Fruit fly (Drosophila melanogaster): ENCODE measurements around the gene spg.
A peak's percentile ranks its signal among the peaks of the same experiment; 100 is the strongest.

spg gene

DNA sequence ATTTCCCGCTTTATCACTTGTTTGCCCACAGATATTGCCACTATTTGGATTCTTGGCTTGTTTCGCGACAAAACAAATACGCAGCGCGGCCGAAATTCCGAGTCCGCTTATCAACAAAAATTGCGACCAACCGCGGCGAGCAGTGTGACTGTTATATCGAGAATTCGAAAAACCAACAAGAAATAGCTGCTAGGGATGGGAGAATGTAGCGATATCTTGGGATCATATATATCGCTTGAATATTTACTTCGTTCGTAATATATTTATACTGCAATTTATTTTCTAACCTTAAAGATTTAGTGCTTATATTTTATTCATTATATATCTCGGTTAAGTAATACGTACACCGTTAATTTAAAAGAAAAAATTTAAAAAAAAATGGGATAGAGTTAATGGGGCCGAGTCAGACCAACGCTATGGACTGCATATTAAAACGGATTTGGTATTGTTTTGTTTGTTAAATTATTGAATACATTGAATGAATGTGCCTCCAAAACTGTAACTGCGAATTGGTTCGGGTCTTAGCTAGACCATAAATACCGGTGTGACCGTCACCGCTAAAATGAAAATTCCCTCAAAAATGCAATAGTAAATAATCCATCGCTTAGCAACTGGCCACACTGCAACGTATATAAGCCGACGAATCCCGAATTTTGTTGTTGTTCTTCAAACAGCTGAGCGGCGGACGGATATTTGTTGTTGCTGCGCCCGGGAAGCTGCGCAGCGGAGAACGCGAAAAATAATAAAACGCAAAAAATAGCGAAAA is at the start of gene spg, which contains the start of gene Apc:
TSS of gene spg (plus strand) at position 660 of the 766 bp plus-strand sequence.
TSS of gene Apc (minus strand) at position 138 of the 766 bp plus-strand sequence.
- TF ChIP-seq CG6163 (GFP tag; IDR thresholded peaks at IDR 0.05) (peak; percentile 53; the same call in 1 of the 3 replicates), Eip78C (GFP tag) (peak; percentile 78), net (GFP tag; optimal IDR thresholded peaks at IDR 0.05) (peak; percentile 27), CG7368 (GFP tag; optimal IDR thresholded peaks at IDR 0.05) (no peak), Lpt (GFP tag; optimal IDR thresholded peaks at IDR 0.05) (no peak), Smox (GFP tag; optimal IDR thresholded peaks at IDR 0.05) (no peak), spab (GFP tag; optimal IDR thresholded peaks at IDR 0.05) (no peak), OdsH (GFP tag; optimal IDR thresholded peaks at IDR 0.05) (peak; percentile 37), CG3919 (GFP tag; optimal IDR thresholded peaks at IDR 0.05) (peak; percentile 33), fd59A (GFP tag; optimal IDR thresholded peaks at IDR 0.05) (no peak), Eip75B (GFP tag; optimal IDR thresholded peaks at IDR 0.05) (no peak), CG10631 (GFP tag; optimal IDR thresholded peaks at IDR 0.05) (peak; percentile 48), cyc (GFP tag; optimal IDR thresholded peaks at IDR 0.05) (no peak), salr (GFP tag; optimal IDR thresholded peaks at IDR 0.05) (peak in 1 of 2 experiments; percentile 7), Ets21C (GFP tag; optimal IDR thresholded peaks at IDR 0.05) (no peak), Gug (GFP tag; IDR thresholded peaks at IDR 0.05) (no peak), CG3032 (tag; optimal IDR thresholded peaks at IDR 0.05) (peak; percentile 42), CG6276 (GFP tag; optimal IDR thresholded peaks at IDR 0.05) (no peak), CG16779 (tag; optimal IDR thresholded peaks at IDR 0.05) (no peak), fkh (GFP tag; optimal IDR thresholded peaks at IDR 0.05) (peak; percentile 95), CG6808 (GFP tag; optimal IDR thresholded peaks at IDR 0.05) (no peak), Eip93F (GFP tag; optimal IDR thresholded peaks at IDR 0.05) (no peak), Sox15 (GFP tag; optimal IDR thresholded peaks at IDR 0.05) (no peak), Hr38 (GFP tag; optimal IDR thresholded peaks at IDR 0.05) (no peak), CG9139 (GFP tag; optimal IDR thresholded peaks at IDR 0.05) (no peak), CG34406 (GFP tag; optimal IDR thresholded peaks at IDR 0.05) (no peak), CG6792 (GFP tag; optimal IDR thresholded peaks at IDR 0.05) (peak; percentile 15), dac (GFP tag; optimal IDR thresholded peaks at IDR 0.05) (no peak), CG11902 (GFP tag; optimal IDR thresholded peaks at IDR 0.05) (no peak), Sox14 (GFP tag; optimal IDR thresholded peaks at IDR 0.05) (peak; percentile 14), Met (GFP tag; optimal IDR thresholded peaks at IDR 0.05) (peak; percentile 44), dsx (GFP tag; optimal IDR thresholded peaks at IDR 0.05; ENCODE audit: poor library complexity, severe bottlenecking) (no peak), eg (GFP tag; IDR thresholded peaks at IDR 0.05) (peak; percentile 35; the same call in 1 of the 3 replicates), CG8319 (GFP tag; optimal IDR thresholded peaks at IDR 0.05) (no peak), CG8632 (GFP tag; optimal IDR thresholded peaks at IDR 0.05) (peak; percentile 34), Hr39 (GFP tag; optimal IDR thresholded peaks at IDR 0.05) (no peak), CG6854 (GFP tag; optimal IDR thresholded peaks at IDR 0.05) (peak; percentile 66), svp (GFP tag) (peak; percentile 80), CG11762 (GFP tag; optimal IDR thresholded peaks at IDR 0.05; ENCODE audit: insufficient read depth) (no peak), CG11294 (GFP tag; IDR thresholded peaks at IDR 0.05) (no peak), Blimp-1 (GFP tag; optimal IDR thresholded peaks at IDR 0.05) (no peak), acj6 (GFP tag; optimal IDR thresholded peaks at IDR 0.05) (no peak), CG1621 (tag; optimal IDR thresholded peaks at IDR 0.05) (peak; percentile 48), pdm3 (GFP tag; optimal IDR thresholded peaks at IDR 0.05) (peak; percentile 34), topi (GFP tag; optimal IDR thresholded peaks at IDR 0.05) (peak; percentile 29), CG8119 (GFP tag; IDR thresholded peaks at IDR 0.05) (no peak), CG4318 (GFP tag; optimal IDR thresholded peaks at IDR 0.05) (no peak), esn (GFP tag; optimal IDR thresholded peaks at IDR 0.05) (peak; percentile 25), Hr4 (GFP tag; optimal IDR thresholded peaks at IDR 0.05) (peak; percentile 31), CG31627 (GFP tag; optimal IDR thresholded peaks at IDR 0.05) (peak; percentile 18), lz (GFP tag; optimal IDR thresholded peaks at IDR 0.05) (peak; percentile 10)

Measured in whole organism, prepupa.